Fruit fly (Drosophila melanogaster) whole organism, adult: Measurements from ENCODE around the gene CG32811.

Source experiments
- CG11617 ChIP-seq: fragments of 200-800 bp; sonication (Bioruptor generic); optimal IDR thresholded peaks from 2 replicates; lab custom pipeline; 2017; ENCODE audit warnings: mild to moderate bottlenecking, missing biosample characterization, missing genetic modification reagents, missing genetic modification characterization
- CG12768 ChIP-seq: fragments of 200-800 bp; sonication (Bioruptor generic); optimal IDR thresholded peaks from 2 replicates; lab custom pipeline; 2017; ENCODE audit warnings: missing biosample characterization, missing genetic modification characterization, mild to moderate bottlenecking, moderate library complexity, missing genetic modification reagents
- CG14711 ChIP-seq: fragments of 200-800 bp; sonication (Bioruptor generic); optimal IDR thresholded peaks from 2 replicates; lab custom pipeline; 2018; ENCODE audit warnings: missing biosample characterization, mild to moderate bottlenecking, missing genetic modification characterization, moderate library complexity
- CG1620 ChIP-seq: fragments of 200-800 bp; sonication (Bioruptor generic); optimal IDR thresholded peaks from 2 replicates; lab custom pipeline; 2016; ENCODE audit warnings: missing biosample characterization, missing genetic modification characterization
- CG33017 ChIP-seq: fragments of 200-800 bp; sonication (Bioruptor generic); optimal IDR thresholded peaks from 2 replicates; lab custom pipeline; 2018; ENCODE audit warnings: missing biosample characterization, mild to moderate bottlenecking, missing genetic modification characterization, moderate library complexity
- CG7045 ChIP-seq: fragments of 200-800 bp; sonication (Bioruptor generic); optimal IDR thresholded peaks from 2 replicates; lab custom pipeline; 2017; ENCODE audit warnings: missing biosample characterization, mild to moderate bottlenecking, missing genetic modification characterization
- CG7101 ChIP-seq: fragments of 200-800 bp; sonication (Bioruptor generic); optimal IDR thresholded peaks from 2 replicates; lab custom pipeline; 2018; ENCODE audit warnings: missing biosample characterization, mild to moderate bottlenecking, missing genetic modification characterization, moderate library complexity
- Clk ChIP-seq: fragments of 200-800 bp; sonication (Bioruptor generic); optimal IDR thresholded peaks from 2 replicates; lab custom pipeline; 2017; ENCODE audit warnings: missing biosample characterization, missing genetic modification characterization
- Crg-1 ChIP-seq: fragments of 200-800 bp; sonication (Bioruptor generic); optimal IDR thresholded peaks from 2 replicates; lab custom pipeline; 2016; ENCODE audit warnings: missing biosample characterization, missing genetic modification characterization
- Hr96 ChIP-seq: fragments of 200-800 bp; sonication (Bioruptor generic); optimal IDR thresholded peaks from 2 replicates; lab custom pipeline; 2016; ENCODE audit warnings: missing biosample characterization, missing genetic modification characterization
- Mnt ChIP-seq: fragments of 200-800 bp; sonication (Bioruptor generic); optimal IDR thresholded peaks from 2 replicates; lab custom pipeline; 2016; ENCODE audit warnings: missing biosample characterization, mild to moderate bottlenecking, missing genetic modification characterization
- bab1 ChIP-seq: fragments of 200-800 bp; sonication (Bioruptor generic); optimal IDR thresholded peaks from 3 replicates; lab custom pipeline; 2019; ENCODE audit warnings: missing biosample characterization, mild to moderate bottlenecking, missing genetic modification characterization, moderate library complexity
- cic ChIP-seq: fragments of 200-800 bp; sonication (Bioruptor generic); optimal IDR thresholded peaks from 2 replicates; lab custom pipeline; 2017; ENCODE audit warnings: missing biosample characterization, mild to moderate bottlenecking, missing genetic modification characterization, moderate library complexity
- cnc ChIP-seq, 2 experiments: fragments of >200 bp; optimal IDR thresholded peaks; 2 replicates each; lab custom pipeline; 2017
- kay ChIP-seq: fragments of 200-800 bp; sonication (Bioruptor generic); peaks from one replicate; lab custom pipeline; 2016; ENCODE audit warnings: missing biosample characterization, missing genetic modification characterization, borderline replicate concordance
- ovo ChIP-seq: fragments of 200-800 bp; sonication (Bioruptor generic); optimal IDR thresholded peaks from 2 replicates; lab custom pipeline; 2016; ENCODE audit warnings: missing biosample characterization, missing genetic modification characterization
- pad ChIP-seq: fragments of 200-800 bp; sonication (Bioruptor generic); optimal IDR thresholded peaks from 3 replicates; lab custom pipeline; 2017; ENCODE audit warnings: missing biosample characterization, missing genetic modification characterization, mild to moderate bottlenecking, moderate library complexity, missing genetic modification reagents
- tj ChIP-seq: fragments of 200-800 bp; sonication (Bioruptor generic); optimal IDR thresholded peaks from 3 replicates; lab custom pipeline; 2017; ENCODE audit warnings: missing biosample characterization, mild to moderate bottlenecking, missing genetic modification characterization, moderate library complexity
- toe ChIP-seq: fragments of 200-800 bp; sonication (Bioruptor generic); optimal IDR thresholded peaks from 2 replicates; lab custom pipeline; 2016; ENCODE audit warnings: missing biosample characterization, missing genetic modification characterization

The CG32811 gene

DNA sequence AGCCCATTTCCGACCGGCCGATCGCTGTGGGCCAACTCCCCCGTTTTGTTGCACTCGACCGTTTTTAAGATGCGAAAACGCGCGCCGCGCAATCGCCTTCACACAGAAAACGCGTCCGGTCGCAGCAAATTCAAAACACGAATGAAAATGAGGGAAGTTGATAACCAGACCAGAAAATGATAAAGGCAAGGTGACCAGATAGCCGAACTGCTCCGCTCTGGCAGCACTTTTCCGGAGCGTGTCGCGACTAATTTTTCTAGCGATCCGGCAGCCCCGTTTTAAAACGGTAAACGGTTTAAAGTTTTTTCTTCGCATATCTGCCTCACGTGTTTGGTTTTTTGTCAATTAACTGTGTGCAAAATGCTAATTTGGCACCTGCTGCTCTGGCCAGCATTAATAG is 24.0 kb upstream of the CG32811 start, which contains the start of gene DAAM:
Gene DAAM, minus strand, starts transcription at position 149 of the 400 bp plus-strand sequence.
- TF ChIP-seq kay (GFP tag; lab: Kevin White, UChicago) (no peak), CG7101 (peak; percentile 19), pad (GFP tag; lab: Kevin White, UChicago) (peak; percentile 12), ovo (peak; percentile 75), bab1 (peak; percentile 82), CG1620 (GFP tag; lab: Kevin White, UChicago) (peak; percentile 37), CG33017 (tag; lab: Kevin White, UChicago) (no peak), Clk (GFP tag; lab: Kevin White, UChicago) (no peak), Crg-1 (GFP tag; lab: Kevin White, UChicago) (peak; percentile 47)

DNA sequence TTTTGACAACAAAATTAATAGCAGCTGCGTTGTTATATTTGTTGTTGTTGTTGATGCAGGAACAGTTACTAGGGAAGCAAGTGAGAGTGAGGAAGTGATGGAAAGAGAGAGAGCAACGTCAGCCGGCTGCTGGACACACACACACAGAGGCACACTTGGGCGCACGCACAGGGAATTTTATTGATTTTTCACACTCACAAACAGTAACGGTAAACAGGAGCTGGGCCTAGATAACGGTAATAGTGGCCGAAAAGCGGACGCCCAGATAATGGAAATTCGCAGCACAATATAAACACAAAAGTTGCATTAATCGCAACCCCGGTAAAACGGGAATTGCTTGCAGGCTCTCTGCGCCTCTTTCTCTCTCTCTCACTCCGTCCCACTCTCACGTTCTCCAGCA is 23.5 kb upstream of the CG32811 start:
- peak; percentile 38 for TF ChIP-seq pad (GFP tag; lab: Kevin White, UChicago)
- TF ChIP-seq bab1, result no peak
- no peak for TF ChIP-seq CG7101
- no peak for TF ChIP-seq CG11617 (GFP tag; lab: Kevin White, UChicago)
- TF ChIP-seq CG12768 (GFP tag; lab: Kevin White, UChicago), result no peak
- TF ChIP-seq Clk (GFP tag; lab: Kevin White, UChicago), result no peak
- TF ChIP-seq CG14711 (tag; lab: Kevin White, UChicago), result no peak
- peak; percentile 60 for TF ChIP-seq ovo
- TF ChIP-seq toe, result no peak

DNA sequence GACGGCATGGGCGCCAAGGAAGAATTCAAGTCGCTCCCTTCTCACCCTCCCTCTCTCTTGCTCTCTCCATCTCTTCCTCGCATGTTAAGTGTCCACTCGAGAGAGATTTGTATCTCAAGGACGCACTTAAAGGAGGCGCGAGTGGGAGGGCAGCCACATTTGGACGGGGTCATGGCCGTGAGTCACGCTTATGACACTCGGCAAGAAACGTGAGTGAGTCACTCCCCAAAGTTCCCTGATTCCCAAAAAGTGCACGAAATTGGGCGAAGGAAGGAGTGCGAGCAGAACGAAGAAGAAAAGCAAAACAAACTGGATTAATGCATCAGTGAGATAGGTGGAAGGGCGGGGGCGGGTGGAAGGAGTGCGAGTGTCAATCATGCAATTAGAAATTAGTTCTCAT is 22.9 kb upstream of the CG32811 start:
- TF ChIP-seq CG1620 (GFP tag; lab: Kevin White, UChicago), result no peak
- TF ChIP-seq bab1, result no peak
- no peak for TF ChIP-seq CG11617 (GFP tag; lab: Kevin White, UChicago)
- no peak for TF ChIP-seq Hr96 (GFP tag; lab: Kevin White, UChicago)
- TF ChIP-seq CG33017 (tag; lab: Kevin White, UChicago), result no peak
- TF ChIP-seq toe, result no peak
- no peak for TF ChIP-seq CG12768 (GFP tag; lab: Kevin White, UChicago)
- no peak for TF ChIP-seq CG7101
- TF ChIP-seq pad (GFP tag; lab: Kevin White, UChicago), result no peak
- TF ChIP-seq cic (GFP tag; lab: Kevin White, UChicago), result no peak
- no peak for TF ChIP-seq ovo

DNA sequence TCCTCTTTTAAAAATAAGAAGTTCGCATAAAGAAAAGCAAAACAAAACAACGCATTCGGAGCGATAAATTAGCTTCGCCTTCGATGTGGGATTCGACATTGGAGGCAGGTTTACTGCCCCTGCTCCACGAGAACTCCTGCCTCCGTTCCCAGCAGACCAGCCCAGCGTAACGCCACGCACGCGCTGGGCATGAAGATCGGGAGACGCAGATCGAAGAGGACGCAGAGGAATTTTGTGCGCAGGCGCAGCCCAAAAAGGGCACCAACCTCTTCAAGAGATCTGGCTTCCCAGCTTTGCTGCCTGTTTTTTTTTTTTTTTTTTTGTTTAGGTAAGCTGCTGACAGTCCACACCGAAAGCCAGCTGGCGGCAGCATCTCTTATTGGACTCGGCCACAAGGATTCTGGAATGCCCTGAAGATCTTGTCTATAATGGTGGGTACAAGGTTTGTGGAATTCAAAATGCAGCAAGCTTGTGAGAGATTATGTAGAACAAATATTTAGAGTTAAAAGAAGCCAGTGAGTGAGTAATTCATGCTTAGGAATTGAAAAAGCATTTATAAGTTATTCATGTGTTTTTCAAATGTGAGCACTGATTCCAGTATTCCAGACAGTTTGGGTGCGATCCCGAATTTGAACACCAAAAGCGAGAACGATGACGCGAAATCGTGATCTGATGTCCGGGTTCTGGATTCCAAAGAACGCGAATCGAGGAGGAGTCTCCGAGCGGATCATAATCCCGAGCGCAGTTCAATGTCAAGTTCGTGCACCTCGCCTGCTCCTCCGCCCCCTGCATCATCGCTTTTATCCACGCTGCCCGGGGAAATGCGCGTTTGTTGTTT is 22.2 kb upstream of the CG32811 start:
- TF ChIP-seq CG1620 (GFP tag; lab: Kevin White, UChicago) (no peak), cic (GFP tag; lab: Kevin White, UChicago) (no peak), cnc (optimal IDR thresholded peaks at IDR 0.05; lab: Kevin White, UChicago) (no peak), bab1 (no peak), CG14711 (tag; lab: Kevin White, UChicago) (no peak), toe (no peak), tj (GFP tag; lab: Kevin White, UChicago) (no peak), Clk (GFP tag; lab: Kevin White, UChicago) (no peak), kay (GFP tag; lab: Kevin White, UChicago) (no peak), CG33017 (tag; lab: Kevin White, UChicago) (no peak), Hr96 (GFP tag; lab: Kevin White, UChicago) (no peak), Mnt (no peak)

DNA sequence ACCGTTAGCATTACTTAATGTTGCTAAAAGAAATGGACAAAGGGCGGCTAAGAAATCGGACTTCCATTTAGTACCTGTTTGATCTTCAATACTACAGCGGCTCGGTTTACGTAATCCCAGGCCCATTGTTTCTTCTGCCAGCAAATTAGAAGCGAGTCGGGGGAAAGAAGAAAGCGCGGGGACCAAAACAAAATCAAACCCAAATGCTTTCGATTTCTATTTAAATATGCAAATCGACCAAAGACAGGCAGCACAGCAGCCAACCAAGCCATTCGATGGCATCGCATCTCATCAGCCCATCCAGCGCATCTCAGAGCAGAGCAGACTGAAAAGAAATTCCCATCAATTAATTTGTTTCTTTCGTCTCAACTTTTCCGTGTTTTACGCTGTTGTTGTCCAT is 14.3 kb upstream of the CG32811 start:
- TF ChIP-seq bab1 (no peak), cic (GFP tag; lab: Kevin White, UChicago) (no peak), Clk (GFP tag; lab: Kevin White, UChicago) (no peak), cnc (optimal IDR thresholded peaks at IDR 0.05; lab: Kevin White, UChicago) (no peak), ovo (no peak), pad (GFP tag; lab: Kevin White, UChicago) (no peak), kay (GFP tag; lab: Kevin White, UChicago) (no peak), CG12768 (GFP tag; lab: Kevin White, UChicago) (no peak), CG33017 (tag; lab: Kevin White, UChicago) (no peak), CG7045 (GFP tag; lab: Kevin White, UChicago) (no peak), CG14711 (tag; lab: Kevin White, UChicago) (no peak), toe (no peak)

DNA sequence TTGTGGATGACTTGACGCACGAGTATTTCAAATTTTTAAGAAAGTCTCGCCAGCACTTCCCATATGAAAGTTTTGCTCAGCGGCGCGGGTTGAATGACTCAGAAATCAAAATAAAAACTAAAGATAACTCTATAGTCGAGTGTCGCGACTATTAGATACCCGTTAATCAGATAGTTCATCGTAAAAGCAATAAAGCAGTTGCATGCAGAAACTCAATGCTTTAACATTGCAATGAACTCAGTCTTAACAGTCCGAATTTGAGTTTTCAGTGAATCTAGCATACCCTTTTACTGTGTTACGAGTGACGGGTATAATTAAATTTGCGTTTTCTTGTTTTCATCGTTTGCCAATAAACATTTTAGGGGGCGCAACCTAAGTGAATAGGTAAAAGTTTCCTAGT is 13.0 kb upstream of the CG32811 start:
- TF ChIP-seq tj (GFP tag; lab: Kevin White, UChicago) (no peak), CG1620 (GFP tag; lab: Kevin White, UChicago) (no peak), Crg-1 (GFP tag; lab: Kevin White, UChicago) (no peak), cnc (optimal IDR thresholded peaks at IDR 0.05; lab: Kevin White, UChicago) (no peak), CG7101 (no peak), CG11617 (GFP tag; lab: Kevin White, UChicago) (no peak), ovo (no peak)

DNA sequence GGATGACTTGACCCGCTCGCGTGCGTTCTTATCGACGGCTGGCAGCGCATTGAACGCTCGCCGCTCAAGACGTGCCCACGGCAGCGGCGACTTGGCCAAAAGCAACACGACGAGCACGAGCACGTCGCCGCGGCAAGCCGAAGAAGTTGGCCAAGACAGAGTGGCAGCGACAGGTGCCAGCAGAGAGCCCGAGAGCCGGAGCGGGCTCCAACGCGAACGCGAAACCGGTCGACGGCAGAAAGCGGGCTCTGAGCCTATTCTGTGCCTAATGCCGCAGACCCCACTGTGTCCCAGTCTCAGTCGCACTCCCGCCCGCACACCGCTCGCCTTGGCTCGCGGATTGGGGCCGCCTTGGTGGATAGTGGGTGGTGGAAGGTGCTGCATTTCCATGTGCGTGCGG is 10.3 kb upstream of the CG32811 start:
- TF ChIP-seq CG33017 (tag; lab: Kevin White, UChicago) (no peak), bab1 (peak; percentile 29)
